Worm (Caenorhabditis elegans): Measurements from ENCODE around the gene cyp-13A12.
A peak's percentile ranks its signal among the peaks of the same experiment; 100 is the strongest.

Gene cyp-13A12

DNA sequence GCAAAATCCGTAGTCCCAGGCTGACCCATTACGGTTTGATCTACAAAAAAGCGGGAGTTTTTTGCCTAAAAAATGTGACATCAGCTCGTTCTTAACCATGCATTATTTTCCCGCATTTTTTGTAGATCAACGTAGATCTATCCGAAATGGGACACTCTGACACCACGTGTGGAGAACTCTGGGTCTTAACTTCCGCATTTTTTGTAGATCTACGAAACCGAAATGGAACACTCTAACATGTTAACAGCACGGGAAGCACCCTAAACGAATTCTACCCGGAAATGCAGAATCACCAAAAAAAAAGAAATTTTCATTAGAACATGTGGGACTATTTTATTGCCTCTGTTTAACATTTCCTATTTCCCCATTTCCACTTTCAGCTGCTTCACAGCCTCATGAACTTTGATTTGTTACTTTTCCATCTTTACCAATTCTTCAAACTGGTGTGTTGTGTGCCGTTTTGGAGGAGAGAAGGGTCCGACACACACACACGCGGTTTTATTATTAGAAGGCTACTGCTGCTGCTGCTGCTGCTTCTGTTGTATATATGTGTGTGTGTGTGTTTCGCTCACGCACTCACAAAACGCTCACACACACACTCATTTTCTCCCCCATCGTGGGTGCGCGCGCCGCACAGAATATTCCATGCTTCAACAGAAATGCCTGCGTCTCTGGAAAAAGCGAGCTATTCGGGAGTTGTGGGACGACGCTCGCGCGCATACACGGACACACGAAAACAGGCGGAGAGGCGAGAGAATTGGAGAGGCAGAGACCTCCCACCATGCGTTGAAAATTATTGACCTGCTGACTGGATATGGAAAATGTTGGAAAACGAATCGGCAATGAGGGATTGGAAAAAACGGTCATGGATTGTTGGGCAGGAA is 43.8 kb downstream of the cyp-13A12 start (continued):
- no peak for TF ChIP-seq zfp-3 (GFP tag; conservative IDR thresholded peaks at IDR 0.05)
- no peak for TF ChIP-seq ceh-82 (tag; optimal IDR thresholded peaks at IDR 0.05)
- no peak for TF ChIP-seq lin-15B (tag; optimal IDR thresholded peaks at IDR 0.05)
- TF ChIP-seq lin-38 (GFP tag; IDR thresholded peaks at IDR 0.05), result peak; percentile 37
- 0 out of 2 replicates have a peak, but pooled peaks have one; percentile 36 for TF ChIP-seq nhr-42 (GFP tag; IDR thresholded peaks at IDR 0.05)
- 0 out of 2 replicates have a peak, but pooled peaks have one; percentile 55 for TF ChIP-seq daf-8 (GFP tag; IDR thresholded peaks at IDR 0.05)
- no peak for TF ChIP-seq Y48G9A.11 (GFP tag; IDR thresholded peaks at IDR 0.05)
- no peak for TF ChIP-seq ztf-11 (tag; optimal IDR thresholded peaks at IDR 0.05)
- TF ChIP-seq ceh-44 (GFP tag; IDR thresholded peaks at IDR 0.05), result no peak
- no peak for TF ChIP-seq F49E8.2 (tag; optimal IDR thresholded peaks at IDR 0.05; ENCODE audit: borderline replicate concordance)
- peak; percentile 80 for TF ChIP-seq F37D6.2 (tag; optimal IDR thresholded peaks at IDR 0.05)
- peak; percentile 72; the same call in 1 of the 2 replicates for TF ChIP-seq lin-1 (GFP tag; IDR thresholded peaks at IDR 0.05)
- peak; percentile 80 for TF ChIP-seq fkh-10 (GFP tag; optimal IDR thresholded peaks at IDR 0.05)
- TF ChIP-seq F26F4.8 (GFP tag; conservative IDR thresholded peaks at IDR 0.05), result no peak
- no peak for TF ChIP-seq madf-9 (GFP tag; conservative IDR thresholded peaks at IDR 0.05)
- TF ChIP-seq dpl-1 (GFP tag; optimal IDR thresholded peaks at IDR 0.05), result peak; percentile 35
- peak; percentile 24 for TF ChIP-seq jun-1 (tag; optimal IDR thresholded peaks at IDR 0.05)
- TF ChIP-seq mxl-2 (GFP tag; conservative IDR thresholded peaks at IDR 0.05), result no peak
- TF ChIP-seq lin-29 (GFP tag; IDR thresholded peaks at IDR 0.05), result no peak
- peak; percentile 77 for TF ChIP-seq mes-2 (tag; optimal IDR thresholded peaks at IDR 0.05; ENCODE audit: poor library complexity, severe bottlenecking)
- peak; percentile 97 for TF ChIP-seq hlh-30 (tag; optimal IDR thresholded peaks at IDR 0.05; ENCODE audit: insufficient read depth)
- TF ChIP-seq mxl-3 (GFP tag; optimal IDR thresholded peaks at IDR 0.05), result peak; percentile 97
- TF ChIP-seq lim-7 (GFP tag; IDR thresholded peaks at IDR 0.05), result no peak
- TF ChIP-seq arid-1 (GFP tag; conservative IDR thresholded peaks at IDR 0.05), result no peak
- TF ChIP-seq dmd-6 (GFP tag; IDR thresholded peaks at IDR 0.05), result peak; percentile 86
- TF ChIP-seq lin-13 (GFP tag; optimal IDR thresholded peaks at IDR 0.05), result peak; percentile 82
- peak; percentile 72 for TF ChIP-seq nhr-10 (tag; optimal IDR thresholded peaks at IDR 0.05)
- TF ChIP-seq ces-1 (GFP tag; optimal IDR thresholded peaks at IDR 0.05), result no peak
- TF ChIP-seq hmg-1.1 (GFP tag; IDR thresholded peaks at IDR 0.05), result peak; percentile 93
- peak; percentile 69 for TF ChIP-seq nhr-6 (tag; optimal IDR thresholded peaks at IDR 0.05)
- TF ChIP-seq pqm-1 (tag; optimal IDR thresholded peaks at IDR 0.05), result no peak
- peak; percentile 89 for TF ChIP-seq dve-1 (tag; optimal IDR thresholded peaks at IDR 0.05; ENCODE audit: insufficient read depth)
- TF ChIP-seq Y75B8A.6 (GFP tag; IDR thresholded peaks at IDR 0.05), result no peak
- TF ChIP-seq ama-1 (optimal IDR thresholded peaks at IDR 0.05), result peak; percentile 72
- peak; percentile 100 for TF ChIP-seq aha-1 (tag)
- TF ChIP-seq zip-2 (tag; optimal IDR thresholded peaks at IDR 0.05), result no peak
- no peak for TF ChIP-seq fos-1 (tag; optimal IDR thresholded peaks at IDR 0.05)
- TF ChIP-seq snpc-4 (tag; optimal IDR thresholded peaks at IDR 0.05), result no peak
- TF ChIP-seq duxl-1 (tag; optimal IDR thresholded peaks at IDR 0.05; ENCODE audit: poor library complexity), result peak; percentile 28
- 0 out of 2 replicates have a peak, but pooled peaks have one; percentile 41 for TF ChIP-seq D1046.2 (GFP tag; IDR thresholded peaks at IDR 0.05)
- peak; percentile 86 for TF ChIP-seq nhr-11 (tag; optimal IDR thresholded peaks at IDR 0.05)
- peak; percentile 65 to 83 for TF ChIP-seq lsy-2 (tag; optimal IDR thresholded peaks at IDR 0.05)
- no peak for TF ChIP-seq daf-12 (tag; optimal IDR thresholded peaks at IDR 0.05)
- TF ChIP-seq egl-27 (tag; optimal IDR thresholded peaks at IDR 0.05), result no peak
- TF ChIP-seq Y5F2A.4 (GFP tag; optimal IDR thresholded peaks at IDR 0.05), result no peak
- peak; percentile 78 for TF ChIP-seq set-16 (GFP tag; IDR thresholded peaks at IDR 0.05)
- peak; percentile 87 for TF ChIP-seq egl-43 (GFP tag; IDR thresholded peaks at IDR 0.05)
- TF ChIP-seq mdl-1 (tag; optimal IDR thresholded peaks at IDR 0.05), result peak; percentile 88 to 98
- peak; percentile 68 for TF ChIP-seq ceh-20 (GFP tag; IDR thresholded peaks at IDR 0.05)

Measured in whole organism, L4 larva.